Worm (Caenorhabditis elegans) whole organism, L1 larva: ENCODE results near the gene pmp-5.

Source experiments
- Y116A8C.19 ChIP-seq: sonication (generic microtip); optimal IDR thresholded peaks from 2 replicates; lab custom pipeline; 2016; ENCODE audit warnings: missing compliant biosample characterization, missing genetic modification characterization, borderline replicate concordance
- aha-1 ChIP-seq: fragments of 150-350 bp; optimal IDR thresholded peaks from 2 replicates; lab custom pipeline; 2014; ENCODE audit warnings: missing biosample characterization, missing genetic modification characterization
- alr-1 ChIP-seq: fragments of 200-800 bp; sonication (Bioruptor generic); optimal IDR thresholded peaks from 2 replicates; lab custom pipeline; 2018; ENCODE audit warnings: borderline replicate concordance, mild to moderate bottlenecking, missing genetic modification characterization, missing compliant biosample characterization
- ama-1 ChIP-seq: fragments of 150-350 bp; optimal IDR thresholded peaks from 2 replicates; lab custom pipeline; 2014
- ceh-63 ChIP-seq: fragments of 200-800 bp; sonication (Bioruptor generic); optimal IDR thresholded peaks from 2 replicates; lab custom pipeline; 2018; ENCODE audit warnings: mild to moderate bottlenecking, missing genetic modification characterization, missing compliant biosample characterization
- ceh-82 ChIP-seq, 3 experiments: fragments of 150-350 bp in 1 of 3; sonication (generic microtip) in 2 of 3; optimal IDR thresholded peaks; 2 replicates each; lab custom pipeline; 2014 to 2017; ENCODE audit warnings: missing biosample characterization in 3 of 3, missing genetic modification characterization in 3 of 3
- ceh-88 ChIP-seq: fragments of 200-800 bp; sonication (Bioruptor generic); IDR thresholded peaks from 2 replicates; pipeline ENCODE4 v1.3.6; 2022; ENCODE audit warnings: missing genetic modification characterization, missing compliant biosample characterization
- ceh-90 ChIP-seq: sonication (generic microtip); optimal IDR thresholded peaks from 2 replicates; lab custom pipeline; 2016; ENCODE audit warnings: missing genetic modification characterization, missing compliant biosample characterization
- efl-1 ChIP-seq, 4 experiments: fragments of 150-350 bp; optimal IDR thresholded peaks in 3 of 4; peaks in 1 of 4; 1 replicate in 1 of 4; 2 replicates in 3 of 4; lab custom pipeline; 2014; ENCODE audit warnings: missing biosample characterization in 2 of 4, missing genetic modification characterization in 2 of 4, missing genetic modification reagents in 2 of 4
- egl-27 ChIP-seq, 2 experiments: fragments of 150-350 bp in 1 of 2; sonication (generic microtip); optimal IDR thresholded peaks; 3 replicates each; lab custom pipeline; 2017 to 2018; ENCODE audit warnings: missing biosample characterization in 2 of 2, missing genetic modification characterization in 2 of 2, missing genetic modification reagents in 2 of 2
- elt-2 ChIP-seq: sonication (generic microtip); optimal IDR thresholded peaks from 2 replicates; lab custom pipeline; 2016; ENCODE audit warnings: missing genetic modification characterization, mild to moderate bottlenecking, inconsistent platforms, missing compliant biosample characterization, missing genetic modification reagents
- fkh-10 ChIP-seq: sonication (generic microtip); optimal IDR thresholded peaks from 2 replicates; lab custom pipeline; 2017; ENCODE audit warnings: missing biosample characterization, missing genetic modification reagents, missing genetic modification characterization
- fkh-4 ChIP-seq: sonication (generic microtip); optimal IDR thresholded peaks from 2 replicates; lab custom pipeline; 2016; ENCODE audit warnings: missing compliant biosample characterization, missing genetic modification characterization, borderline replicate concordance
- fos-1 ChIP-seq: fragments of 150-350 bp; optimal IDR thresholded peaks from 2 replicates; lab custom pipeline; 2014; ENCODE audit warnings: missing biosample characterization, missing genetic modification characterization
- hpl-2 ChIP-seq: fragments of 150-350 bp; optimal IDR thresholded peaks from 2 replicates; lab custom pipeline; 2014; ENCODE audit warnings: missing biosample characterization, missing genetic modification reagents, missing genetic modification characterization
- isw-1 ChIP-seq: fragments of 200-800 bp; sonication (Bioruptor generic); IDR thresholded peaks from 2 replicates; pipeline ENCODE4 v1.3.6; 2022; ENCODE audit warnings: missing genetic modification characterization, missing compliant biosample characterization
- jun-1 ChIP-seq: fragments of 150-350 bp; optimal IDR thresholded peaks from 2 replicates; lab custom pipeline; 2014; ENCODE audit warnings: missing biosample characterization, missing genetic modification reagents, missing genetic modification characterization
- lin-13 ChIP-seq: fragments of 150-350 bp; optimal IDR thresholded peaks from 2 replicates; lab custom pipeline; 2014; ENCODE audit warnings: missing biosample characterization, missing genetic modification reagents, missing genetic modification characterization
- lin-15B ChIP-seq: fragments of 150-350 bp; sonication (generic microtip); optimal IDR thresholded peaks from 3 replicates; lab custom pipeline; 2014; ENCODE audit warnings: missing biosample characterization, missing genetic modification characterization
- lir-3 ChIP-seq: sonication (generic microtip); optimal IDR thresholded peaks from 2 replicates; lab custom pipeline; 2016; ENCODE audit warnings: mild to moderate bottlenecking, missing genetic modification characterization, moderate library complexity, missing compliant biosample characterization; ENCODE audit not compliant: poor library complexity
- lsy-2 ChIP-seq, 2 experiments: fragments of 150-350 bp; optimal IDR thresholded peaks; 2 replicates each; lab custom pipeline; 2014; ENCODE audit warnings: missing biosample characterization in 2 of 2, missing genetic modification characterization in 2 of 2
- mab-9 ChIP-seq: fragments of 200-800 bp; sonication (Bioruptor generic); IDR thresholded peaks from 2 replicates; pipeline ENCODE4 v1.3.6; 2022; ENCODE audit warnings: missing genetic modification reagents, missing genetic modification characterization, missing compliant biosample characterization
- mdl-1 ChIP-seq, 2 experiments: fragments of 150-350 bp; optimal IDR thresholded peaks; 2 replicates each; lab custom pipeline; 2014 to 2017; ENCODE audit warnings: missing biosample characterization in 2 of 2, missing genetic modification characterization in 2 of 2, inconsistent platforms in 1 of 2
- mep-1 ChIP-seq: fragments of 150-350 bp; optimal IDR thresholded peaks from 2 replicates; lab custom pipeline; 2014; ENCODE audit warnings: missing biosample characterization, missing genetic modification characterization
- nhr-237 ChIP-seq: fragments of 150-350 bp; optimal IDR thresholded peaks from 2 replicates; lab custom pipeline; 2014; ENCODE audit warnings: missing biosample characterization, missing genetic modification characterization
- nhr-47 ChIP-seq: sonication (generic microtip); optimal IDR thresholded peaks from 2 replicates; lab custom pipeline; 2016; ENCODE audit warnings: mild to moderate bottlenecking, missing genetic modification characterization, moderate library complexity, missing compliant biosample characterization
- nhr-71 ChIP-seq: sonication (generic microtip); optimal IDR thresholded peaks from 2 replicates; lab custom pipeline; 2016; ENCODE audit warnings: mild to moderate bottlenecking, missing genetic modification characterization, moderate library complexity, missing compliant biosample characterization
- nhr-76 ChIP-seq: sonication (generic microtip); optimal IDR thresholded peaks from 2 replicates; lab custom pipeline; 2017; ENCODE audit warnings: missing biosample characterization, missing genetic modification characterization
- nhr-84 ChIP-seq: sonication (generic microtip); optimal IDR thresholded peaks from 2 replicates; lab custom pipeline; 2017; ENCODE audit warnings: missing biosample characterization, missing genetic modification characterization
- nhr-90 ChIP-seq: sonication (generic microtip); optimal IDR thresholded peaks from 2 replicates; lab custom pipeline; 2016; ENCODE audit warnings: mild to moderate bottlenecking, missing genetic modification characterization, missing compliant biosample characterization; ENCODE audit not compliant: poor library complexity
- pax-3 ChIP-seq: fragments of 200-800 bp; sonication (Bioruptor generic); optimal IDR thresholded peaks from 2 replicates; lab custom pipeline; 2018; ENCODE audit warnings: mild to moderate bottlenecking, missing genetic modification characterization, moderate library complexity, missing compliant biosample characterization
- pqm-1 ChIP-seq: sonication (generic microtip); optimal IDR thresholded peaks from 3 replicates; lab custom pipeline; 2017; ENCODE audit warnings: missing biosample characterization, missing genetic modification characterization
- snu-23 ChIP-seq: sonication (generic microtip); optimal IDR thresholded peaks from 2 replicates; lab custom pipeline; 2016; ENCODE audit warnings: missing genetic modification characterization, missing compliant biosample characterization
- sup-37 ChIP-seq: fragments of 200-800 bp; sonication (Bioruptor generic); optimal IDR thresholded peaks from 2 replicates; lab custom pipeline; 2018; ENCODE audit warnings: mild to moderate bottlenecking, missing genetic modification characterization, missing compliant biosample characterization
- tbx-2 ChIP-seq: sonication (generic microtip); optimal IDR thresholded peaks from 2 replicates; lab custom pipeline; 2016; ENCODE audit warnings: missing genetic modification characterization, missing compliant biosample characterization
- unc-86 ChIP-seq: sonication (generic microtip); optimal IDR thresholded peaks from 2 replicates; lab custom pipeline; 2016; ENCODE audit warnings: missing genetic modification characterization, missing compliant biosample characterization
- unc-98 ChIP-seq: fragments of 200-800 bp; sonication (Bioruptor generic); IDR thresholded peaks from 2 replicates; pipeline ENCODE4 v1.3.6; 2022; ENCODE audit warnings: missing genetic modification characterization, missing compliant biosample characterization
- vab-15 ChIP-seq: sonication (generic microtip); optimal IDR thresholded peaks from 2 replicates; lab custom pipeline; 2017; ENCODE audit warnings: missing genotype, mild to moderate bottlenecking, missing genetic modification characterization, missing compliant biosample characterization
- xbp-1 ChIP-seq: sonication (generic microtip); optimal IDR thresholded peaks from 2 replicates; lab custom pipeline; 2016; ENCODE audit warnings: missing genetic modification characterization, missing compliant biosample characterization
- zag-1 ChIP-seq: fragments of 150-350 bp; optimal IDR thresholded peaks from 2 replicates; lab custom pipeline; 2014; ENCODE audit warnings: missing biosample characterization, missing genetic modification characterization
- zip-4 ChIP-seq: fragments of 200-800 bp; sonication (Bioruptor generic); optimal IDR thresholded peaks from 2 replicates; lab custom pipeline; 2018; ENCODE audit warnings: mild to moderate bottlenecking, missing genetic modification characterization, moderate library complexity, missing compliant biosample characterization

pmp-5 gene

ce11 chrV:6656451-6657115 lies 9.0 kb downstream of the pmp-5 start, which contains the start of gene snb-1 (continued):
- TF ChIP-seq elt-2 (tag; lab: Kevin White, UChicago), result no peak
- no peak for TF ChIP-seq nhr-76 (tag; lab: Kevin White, UChicago)
- no peak for TF ChIP-seq nhr-237 (tag; lab: Kevin White, UChicago)
- TF ChIP-seq unc-98 (GFP tag; lab: Robert Waterston, UW), result no peak
- TF ChIP-seq isw-1 (GFP tag; lab: Robert Waterston, UW), result peak; percentile 47
- TF ChIP-seq Y116A8C.19 (tag; lab: Kevin White, UChicago), result no peak
- TF ChIP-seq zip-4 (GFP tag; lab: Kevin White, UChicago), result peak; percentile 99
- TF ChIP-seq lin-13 (GFP tag; lab: Kevin White, UChicago), result peak; percentile 35
- peak; percentile 59 for TF ChIP-seq jun-1 (tag; lab: Kevin White, UChicago)
- TF ChIP-seq sup-37, result no peak
- TF ChIP-seq tbx-2 (tag; lab: Kevin White, UChicago), result peak; percentile 60
- peak; percentile 48 for TF ChIP-seq hpl-2
- TF ChIP-seq unc-86 (tag; lab: Kevin White, UChicago), result peak; percentile 16
- TF ChIP-seq nhr-84, result no peak
- TF ChIP-seq ceh-82 (tag; optimal IDR thresholded peaks at IDR 0.05; lab: Kevin White, UChicago), result peak; percentile 97 to 99 (median 97)
- TF ChIP-seq fkh-4 (tag; lab: Kevin White, UChicago), result peak; percentile 16
- TF ChIP-seq fos-1 (tag; lab: Kevin White, UChicago), result peak; percentile 1
- TF ChIP-seq lsy-2 (tag; optimal IDR thresholded peaks at IDR 0.05; lab: Kevin White, UChicago), result peak; percentile 64 to 82
- TF ChIP-seq vab-15, result no peak
- TF ChIP-seq xbp-1 (tag; lab: Kevin White, UChicago), result peak; percentile 65
- no peak for TF ChIP-seq mab-9 (GFP tag; lab: Robert Waterston, UW)
- TF ChIP-seq ceh-63 (GFP tag; lab: Kevin White, UChicago), result no peak
- TF ChIP-seq lir-3 (tag; lab: Kevin White, UChicago), result no peak
- TF ChIP-seq efl-1 (optimal IDR thresholded peaks at IDR 0.05; lab: Kevin White, UChicago), result peak; percentile 69 to 70
- peak; percentile 66 to 97 for TF ChIP-seq efl-1 (GFP tag; optimal IDR thresholded peaks at IDR 0.05 in 1 of 2; lab: Kevin White, UChicago)
- no peak for TF ChIP-seq pqm-1
- no peak for TF ChIP-seq ceh-88 (GFP tag; lab: Robert Waterston, UW)
- no peak for TF ChIP-seq zag-1 (tag; lab: Kevin White, UChicago)
- peak in 1 of 2 experiments; percentile 57 for TF ChIP-seq mdl-1 (tag; optimal IDR thresholded peaks at IDR 0.05; lab: Kevin White, UChicago)
- TF ChIP-seq ceh-90 (tag; lab: Kevin White, UChicago), result no peak
- TF ChIP-seq nhr-71 (tag; lab: Kevin White, UChicago), result peak; percentile 79
- no peak for TF ChIP-seq fkh-10
- no peak for TF ChIP-seq ama-1 (lab: Kevin White, UChicago)
- peak; percentile 83 for TF ChIP-seq mep-1 (tag; lab: Kevin White, UChicago)
- no peak for TF ChIP-seq pax-3 (tag; lab: Kevin White, UChicago)
- peak; percentile 82 for TF ChIP-seq snu-23 (GFP tag; lab: Kevin White, UChicago)
- TF ChIP-seq egl-27 (tag; optimal IDR thresholded peaks at IDR 0.05; lab: Kevin White, UChicago), result no peak
- no peak for TF ChIP-seq aha-1
- no peak for TF ChIP-seq lin-15B (tag; lab: Kevin White, UChicago)

ce11 chrV:6655174-6655573 lies 10.4 kb downstream of the pmp-5 start, which contains the start of gene syx-18:
Gene syx-18, minus strand, starts transcription at chrV:6655449.
- TF ChIP-seq nhr-47 (tag; lab: Kevin White, UChicago), result peak; percentile 18
- TF ChIP-seq nhr-90 (tag; lab: Kevin White, UChicago), result peak; percentile 5
- TF ChIP-seq alr-1 (tag; lab: Kevin White, UChicago), result no peak
- TF ChIP-seq fos-1 (tag; lab: Kevin White, UChicago), result peak; percentile 3
- peak; percentile 58 for TF ChIP-seq ama-1 (lab: Kevin White, UChicago)
